Fruit fly (Drosophila melanogaster) whole organism, prepupa: ENCODE results near the gene Ca-beta.

ENCODE experiments used
- Blimp-1 ChIP-seq: fragments of 200-800 bp; sonication (Bioruptor generic); optimal IDR thresholded peaks from 3 replicates; lab custom pipeline; 2017; ENCODE audit warnings: missing biosample characterization, missing genetic modification characterization, mild to moderate bottlenecking, moderate library complexity, missing genetic modification reagents
- CG11762 ChIP-seq: fragments of 200-800 bp; sonication (Bioruptor generic); optimal IDR thresholded peaks from 3 replicates; lab custom pipeline; 2016; ENCODE audit warnings: missing biosample characterization, missing genetic modification characterization; ENCODE audit not compliant: insufficient read depth
- CG11902 ChIP-seq: fragments of 200-800 bp; sonication (Bioruptor generic); optimal IDR thresholded peaks from 3 replicates; lab custom pipeline; 2016; ENCODE audit warnings: missing biosample characterization, missing genetic modification characterization
- CG16779 ChIP-seq: fragments of 200-800 bp; sonication (Bioruptor generic); optimal IDR thresholded peaks from 3 replicates; lab custom pipeline; 2017; ENCODE audit warnings: missing biosample characterization, mild to moderate bottlenecking, missing genetic modification characterization
- CG3032 ChIP-seq: fragments of 200-800 bp; optimal IDR thresholded peaks from 2 replicates; lab custom pipeline; 2019; ENCODE audit warnings: missing biosample characterization, mild to moderate bottlenecking, missing genetic modification characterization, moderate library complexity
- CG31627 ChIP-seq: fragments of 200-800 bp; sonication (Bioruptor generic); optimal IDR thresholded peaks from 3 replicates; lab custom pipeline; 2016; ENCODE audit warnings: missing biosample characterization, missing genetic modification characterization
- CG32006 ChIP-seq: fragments of 200-800 bp; sonication (Bioruptor generic); optimal IDR thresholded peaks from 3 replicates; lab custom pipeline; 2017; ENCODE audit warnings: missing biosample characterization, mild to moderate bottlenecking, missing genetic modification characterization
- CG4318 ChIP-seq: fragments of 200-800 bp; sonication (Bioruptor generic); optimal IDR thresholded peaks from 3 replicates; lab custom pipeline; 2017; ENCODE audit warnings: missing biosample characterization, mild to moderate bottlenecking, missing genetic modification characterization
- CG6276 ChIP-seq: fragments of 200-800 bp; sonication (Bioruptor generic); optimal IDR thresholded peaks from 2 replicates; lab custom pipeline; 2017; ENCODE audit warnings: missing biosample characterization, mild to moderate bottlenecking, missing genetic modification characterization
- CG6792 ChIP-seq: fragments of 200-800 bp; sonication (Bioruptor generic); optimal IDR thresholded peaks from 3 replicates; lab custom pipeline; 2016; ENCODE audit warnings: missing biosample characterization, missing genetic modification characterization
- CG6854 ChIP-seq: fragments of 200-800 bp; sonication (Bioruptor generic); optimal IDR thresholded peaks from 2 replicates; lab custom pipeline; 2017; ENCODE audit warnings: missing biosample characterization, mild to moderate bottlenecking, missing genetic modification characterization
- CG7368 ChIP-seq: fragments of 200-800 bp; sonication (Bioruptor generic); optimal IDR thresholded peaks from 3 replicates; lab custom pipeline; 2016; ENCODE audit warnings: missing biosample characterization, missing genetic modification characterization
- CG8119 ChIP-seq: fragments of 200-800 bp; sonication (Bioruptor generic); IDR thresholded peaks from 3 replicates; pipeline ENCODE4 v1.3.6; 2022; ENCODE audit warnings: missing biosample characterization, missing genetic modification characterization
- CG8319 ChIP-seq: fragments of 200-800 bp; sonication (Bioruptor generic); optimal IDR thresholded peaks from 3 replicates; lab custom pipeline; 2016; ENCODE audit warnings: missing biosample characterization, missing genetic modification characterization
- CG8632 ChIP-seq: fragments of 200-800 bp; sonication (Bioruptor generic); optimal IDR thresholded peaks from 3 replicates; lab custom pipeline; 2016; ENCODE audit warnings: missing biosample characterization, missing genetic modification characterization
- CG9139 ChIP-seq: fragments of 200-800 bp; sonication (Bioruptor generic); optimal IDR thresholded peaks from 3 replicates; lab custom pipeline; 2017; ENCODE audit warnings: missing biosample characterization, mild to moderate bottlenecking, missing genetic modification characterization
- Eip78C ChIP-seq: fragments of 200-800 bp; sonication (Bioruptor generic); peaks from one replicate; lab custom pipeline; 2016; ENCODE audit warnings: missing biosample characterization, missing genetic modification characterization
- Eip93F ChIP-seq: fragments of 200-800 bp; sonication (Bioruptor generic); optimal IDR thresholded peaks from 2 replicates; lab custom pipeline; 2016; ENCODE audit warnings: missing biosample characterization, mild to moderate bottlenecking, missing genetic modification characterization
- Ets21C ChIP-seq: fragments of 200-800 bp; sonication (Bioruptor generic); optimal IDR thresholded peaks from 3 replicates; lab custom pipeline; 2016; ENCODE audit warnings: missing biosample characterization, missing genetic modification characterization
- Gug ChIP-seq: fragments of 200-800 bp; sonication (Bioruptor generic); IDR thresholded peaks from 2 replicates; pipeline ENCODE4 v1.3.6; 2022; ENCODE audit warnings: missing biosample characterization, missing genetic modification characterization
- Hr39 ChIP-seq: fragments of 200-800 bp; sonication (Bioruptor generic); optimal IDR thresholded peaks from 2 replicates; lab custom pipeline; 2016; ENCODE audit warnings: missing biosample characterization, missing genetic modification characterization
- Lpt ChIP-seq: fragments of 200-800 bp; sonication (Bioruptor generic); optimal IDR thresholded peaks from 3 replicates; lab custom pipeline; 2016; ENCODE audit warnings: missing biosample characterization, missing genetic modification characterization
- Met ChIP-seq: fragments of 200-800 bp; sonication (Bioruptor generic); optimal IDR thresholded peaks from 3 replicates; lab custom pipeline; 2016; ENCODE audit warnings: missing biosample characterization, missing genetic modification characterization
- OdsH ChIP-seq: fragments of 200-800 bp; sonication (Bioruptor generic); optimal IDR thresholded peaks from 3 replicates; lab custom pipeline; 2016; ENCODE audit warnings: missing biosample characterization, missing genetic modification characterization
- Smox ChIP-seq: fragments of 200-800 bp; sonication (Bioruptor generic); optimal IDR thresholded peaks from 3 replicates; lab custom pipeline; 2016; ENCODE audit warnings: missing biosample characterization, missing genetic modification characterization
- Sox14 ChIP-seq: fragments of 200-800 bp; sonication (Bioruptor generic); optimal IDR thresholded peaks from 3 replicates; lab custom pipeline; 2016; ENCODE audit warnings: missing biosample characterization, missing genetic modification characterization
- Sox15 ChIP-seq: fragments of 200-800 bp; sonication (Bioruptor generic); optimal IDR thresholded peaks from 3 replicates; lab custom pipeline; 2016; ENCODE audit warnings: missing biosample characterization, missing genetic modification characterization
- achi ChIP-seq: fragments of 200-800 bp; sonication (Bioruptor generic); optimal IDR thresholded peaks from 3 replicates; lab custom pipeline; 2016; ENCODE audit warnings: missing biosample characterization, missing genetic modification characterization
- acj6 ChIP-seq: fragments of 200-800 bp; sonication (Bioruptor generic); optimal IDR thresholded peaks from 3 replicates; lab custom pipeline; 2016; ENCODE audit warnings: missing biosample characterization, missing genetic modification characterization
- cyc ChIP-seq: fragments of 200-800 bp; sonication (Bioruptor generic); optimal IDR thresholded peaks from 3 replicates; lab custom pipeline; 2016; ENCODE audit warnings: missing biosample characterization, missing genetic modification characterization
- dac ChIP-seq: fragments of 200-800 bp; sonication (Bioruptor generic); optimal IDR thresholded peaks from 2 replicates; lab custom pipeline; 2017; ENCODE audit warnings: missing biosample characterization, mild to moderate bottlenecking, missing genetic modification characterization
- dsx ChIP-seq: fragments of 200-800 bp; optimal IDR thresholded peaks from 3 replicates; lab custom pipeline; 2019; ENCODE audit warnings: missing biosample characterization, mild to moderate bottlenecking, missing genetic modification characterization, moderate library complexity; ENCODE audit not compliant: poor library complexity, severe bottlenecking
- eg ChIP-seq: fragments of 200-800 bp; sonication (Bioruptor generic); IDR thresholded peaks from 3 replicates; pipeline ENCODE4 v1.3.6; 2022; ENCODE audit warnings: missing biosample characterization, missing genetic modification characterization
- esn ChIP-seq: fragments of 200-800 bp; sonication (Bioruptor generic); optimal IDR thresholded peaks from 2 replicates; lab custom pipeline; 2016; ENCODE audit warnings: missing biosample characterization, mild to moderate bottlenecking, missing genetic modification characterization, moderate library complexity
- fd59A ChIP-seq: fragments of 200-800 bp; sonication (Bioruptor generic); optimal IDR thresholded peaks from 2 replicates; lab custom pipeline; 2017; ENCODE audit warnings: missing biosample characterization, mild to moderate bottlenecking, missing genetic modification characterization, missing genetic modification reagents
- fkh ChIP-seq: fragments of 200-800 bp; sonication (Bioruptor generic); optimal IDR thresholded peaks from 3 replicates; lab custom pipeline; 2017; ENCODE audit warnings: missing biosample characterization, mild to moderate bottlenecking, missing genetic modification characterization, moderate library complexity
- lz ChIP-seq: fragments of 200-800 bp; sonication (Bioruptor generic); optimal IDR thresholded peaks from 3 replicates; lab custom pipeline; 2016; ENCODE audit warnings: missing biosample characterization, missing genetic modification characterization
- net ChIP-seq: fragments of 200-800 bp; sonication (Bioruptor generic); optimal IDR thresholded peaks from 3 replicates; lab custom pipeline; 2016; ENCODE audit warnings: missing biosample characterization, missing genetic modification characterization
- pdm3 ChIP-seq: fragments of 200-800 bp; sonication (Bioruptor generic); optimal IDR thresholded peaks from 3 replicates; lab custom pipeline; 2016; ENCODE audit warnings: missing biosample characterization, missing genetic modification characterization
- spab ChIP-seq: fragments of 200-800 bp; sonication (Bioruptor generic); optimal IDR thresholded peaks from 2 replicates; lab custom pipeline; 2017; ENCODE audit warnings: missing biosample characterization, mild to moderate bottlenecking, missing genetic modification characterization, missing genetic modification reagents
- ss ChIP-seq, 2 experiments: fragments of 200-800 bp; sonication (Bioruptor generic); optimal IDR thresholded peaks; 2 replicates in 1 of 2; 3 replicates in 1 of 2; lab custom pipeline; 2017 to 2018; ENCODE audit warnings: mild to moderate bottlenecking in 2 of 2, missing biosample characterization in 2 of 2, missing genetic modification characterization in 2 of 2, moderate library complexity in 1 of 2
- topi ChIP-seq: fragments of 200-800 bp; sonication (Bioruptor generic); optimal IDR thresholded peaks from 3 replicates; lab custom pipeline; 2016; ENCODE audit warnings: missing biosample characterization, missing genetic modification characterization

Gene Ca-beta

dm6 chr2L:11189116-11189449, 14.3 kb downstream of the Ca-beta start (continued):
- TF ChIP-seq esn (GFP tag; lab: Kevin White, UChicago), result peak; percentile 83
- no peak for TF ChIP-seq CG8119 (GFP tag; lab: Robert Waterston, UW)
- TF ChIP-seq fd59A (GFP tag; lab: Kevin White, UChicago), result peak; percentile 36
- TF ChIP-seq ss (GFP tag; optimal IDR thresholded peaks at IDR 0.05; lab: Kevin White, UChicago), result no peak
- no peak for TF ChIP-seq CG32006 (GFP tag; lab: Kevin White, UChicago)
- TF ChIP-seq OdsH (GFP tag; lab: Kevin White, UChicago), result peak; percentile 66
- TF ChIP-seq CG11902 (GFP tag; lab: Kevin White, UChicago), result peak; percentile 12
- no peak for TF ChIP-seq CG16779
- no peak for TF ChIP-seq CG6854 (GFP tag; lab: Kevin White, UChicago)
- no peak for TF ChIP-seq CG6276 (GFP tag; lab: Kevin White, UChicago)
- TF ChIP-seq CG6792 (GFP tag; lab: Kevin White, UChicago), result peak; percentile 65
- peak; percentile 56 for TF ChIP-seq acj6 (GFP tag; lab: Kevin White, UChicago)
- no peak for TF ChIP-seq spab (GFP tag; lab: Kevin White, UChicago)
- no peak for TF ChIP-seq Gug (GFP tag; lab: Robert Waterston, UW)
- TF ChIP-seq Sox14 (GFP tag; lab: Kevin White, UChicago), result peak; percentile 16
- TF ChIP-seq CG11762 (GFP tag; lab: Kevin White, UChicago), result no peak
- TF ChIP-seq achi, result peak; percentile 54
- TF ChIP-seq Sox15, result peak; percentile 49
- TF ChIP-seq CG4318 (GFP tag; lab: Kevin White, UChicago), result no peak
- peak; percentile 75 for TF ChIP-seq Smox (GFP tag; lab: Kevin White, UChicago)
- TF ChIP-seq Met (GFP tag; lab: Kevin White, UChicago), result peak; percentile 58
- TF ChIP-seq CG7368 (GFP tag; lab: Kevin White, UChicago), result no peak
- peak; percentile 16 for TF ChIP-seq lz
- TF ChIP-seq CG8632, result peak; percentile 53
- peak; percentile 26 for TF ChIP-seq dsx (GFP tag; lab: Kevin White, UChicago)
- TF ChIP-seq Hr39 (GFP tag; lab: Kevin White, UChicago), result peak; percentile 59
- peak; percentile 43 for TF ChIP-seq topi
- TF ChIP-seq CG9139 (GFP tag; lab: Kevin White, UChicago), result no peak
- TF ChIP-seq dac, result no peak
- TF ChIP-seq Ets21C (GFP tag; lab: Kevin White, UChicago), result peak; percentile 3
- TF ChIP-seq CG3032 (tag; lab: Kevin White, UChicago), result no peak

dm6 chr2L:11188395-11189115, 14.8 kb downstream of the Ca-beta start:
- no peak for TF ChIP-seq CG8319 (GFP tag; lab: Kevin White, UChicago)
- no peak for TF ChIP-seq Eip78C (GFP tag; lab: Kevin White, UChicago)
- no peak for TF ChIP-seq cyc (GFP tag; lab: Kevin White, UChicago)
- TF ChIP-seq eg (GFP tag; lab: Robert Waterston, UW), result no peak
- TF ChIP-seq dac, result no peak
- TF ChIP-seq CG31627, result no peak
- no peak for TF ChIP-seq CG8632
- TF ChIP-seq fkh, result no peak
- no peak for TF ChIP-seq net (GFP tag; lab: Kevin White, UChicago)
- peak; percentile 1 for TF ChIP-seq Lpt (GFP tag; lab: Kevin White, UChicago)
- no peak for TF ChIP-seq Eip93F (GFP tag; lab: Kevin White, UChicago)
- no peak for TF ChIP-seq CG6854 (GFP tag; lab: Kevin White, UChicago)
- TF ChIP-seq ss (GFP tag; optimal IDR thresholded peaks at IDR 0.05; lab: Kevin White, UChicago), result peak in 1 of 2 experiments; percentile 1
- no peak for TF ChIP-seq pdm3 (GFP tag; lab: Kevin White, UChicago)
- no peak for TF ChIP-seq Blimp-1 (GFP tag; lab: Kevin White, UChicago)
